Worm (Caenorhabditis elegans): Measurements from ENCODE around the gene EEED8.18.

DNA sequence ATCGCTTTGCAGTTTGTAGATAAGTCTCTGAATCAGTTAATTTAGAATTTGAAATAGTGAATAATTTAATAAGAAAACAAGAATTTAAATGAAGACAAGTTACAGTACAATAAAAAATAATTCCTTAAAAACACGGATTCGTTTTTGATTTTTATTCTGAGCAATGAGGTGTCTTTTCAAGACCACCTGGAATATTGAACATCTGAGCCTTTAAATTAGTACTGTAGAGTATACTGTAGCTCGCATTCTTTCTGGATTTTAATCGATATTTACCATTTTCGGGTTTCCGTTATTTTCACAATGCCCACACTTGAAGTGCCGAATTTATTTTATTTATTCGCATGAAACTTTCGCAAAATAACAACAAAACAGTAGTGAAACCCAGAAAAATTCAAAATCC, 11.4 kb upstream of the EEED8.18 start, which contains the start of gene F07F6.7:
- TF ChIP-seq W03F9.2 (tag; optimal IDR thresholded peaks at IDR 0.05) (no peak), him-1 (tag; optimal IDR thresholded peaks at IDR 0.05) (no peak)

All from whole organism, L4/young adult.